Worm (Caenorhabditis elegans) whole organism, early embryonic: ENCODE data around the gene Y51A2B.8.
"Not testable (repeated sequence)": the region's sequence is repeated elsewhere in the genome, so short reads cannot be mapped to it uniquely, and the experiment has no call there.

ENCODE experiments used
- B0310.2 ChIP-seq: sonication (generic microtip); optimal IDR thresholded peaks from 2 replicates; lab custom pipeline; 2016; ENCODE audit warnings: mild to moderate bottlenecking, missing genetic modification characterization, missing compliant biosample characterization
- F13C5.2 ChIP-seq: sonication (generic microtip); optimal IDR thresholded peaks from 2 replicates; lab custom pipeline; 2017; ENCODE audit warnings: mild to moderate bottlenecking, missing genetic modification characterization, inconsistent platforms, missing compliant biosample characterization
- aly-1 ChIP-seq: sonication (generic microtip); optimal IDR thresholded peaks from 2 replicates; lab custom pipeline; 2016; ENCODE audit warnings: missing genetic modification characterization, missing compliant biosample characterization
- ama-1 ChIP-seq: fragments of 150-350 bp; optimal IDR thresholded peaks from 2 replicates; lab custom pipeline; 2014
- ceh-13 ChIP-seq: fragments of 200-800 bp; sonication (Bioruptor generic); optimal IDR thresholded peaks from 2 replicates; lab custom pipeline; 2018; ENCODE audit warnings: mild to moderate bottlenecking, missing genetic modification characterization, missing compliant biosample characterization
- ceh-36 ChIP-seq: sonication (generic microtip); optimal IDR thresholded peaks from 2 replicates; lab custom pipeline; 2016; ENCODE audit warnings: missing genetic modification characterization, inconsistent platforms, missing compliant biosample characterization
- ets-7 ChIP-seq: sonication (generic microtip); optimal IDR thresholded peaks from 2 replicates; lab custom pipeline; 2016; ENCODE audit warnings: missing genotype, missing genetic modification characterization, missing compliant biosample characterization
- flt-1 ChIP-seq: fragments of 200-800 bp; sonication (Bioruptor generic); IDR thresholded peaks from 2 replicates; pipeline ENCODE4 v1.3.6; 2022; ENCODE audit warnings: missing genetic modification characterization, missing compliant biosample characterization
- hmbx-1 ChIP-seq: sonication (generic microtip); optimal IDR thresholded peaks from 2 replicates; lab custom pipeline; 2016; ENCODE audit warnings: mild to moderate bottlenecking, missing genetic modification characterization, missing compliant biosample characterization
- hmg-4 ChIP-seq: fragments of 200-800 bp; sonication (Bioruptor generic); optimal IDR thresholded peaks from 2 replicates; lab custom pipeline; 2018; ENCODE audit warnings: mild to moderate bottlenecking, missing genetic modification characterization, missing compliant biosample characterization
- hnd-1 ChIP-seq: sonication (generic microtip); optimal IDR thresholded peaks from 2 replicates; lab custom pipeline; 2016; ENCODE audit warnings: missing genetic modification characterization, missing compliant biosample characterization
- pes-1 ChIP-seq: fragments of 200-800 bp; sonication (Bioruptor generic); IDR thresholded peaks from 2 replicates; pipeline ENCODE4 v1.3.6; 2022; ENCODE audit warnings: missing genetic modification reagents, missing genetic modification characterization, missing compliant biosample characterization
- scrt-1 ChIP-seq: fragments of 200-800 bp; sonication (Bioruptor generic); IDR thresholded peaks from 2 replicates; pipeline ENCODE4 v1.3.6; 2022; ENCODE audit warnings: missing genetic modification characterization, missing compliant biosample characterization
- sea-1 ChIP-seq: fragments of 200-800 bp; sonication (Bioruptor generic); conservative IDR thresholded peaks from 2 replicates; pipeline ENCODE4 v1.3.6; 2022; ENCODE audit warnings: missing genetic modification characterization, missing compliant biosample characterization
- tbx-11 ChIP-seq: fragments of 200-800 bp; sonication (Bioruptor generic); IDR thresholded peaks from 2 replicates; pipeline ENCODE4 v1.3.6; 2022; ENCODE audit warnings: missing genetic modification characterization, missing compliant biosample characterization
- tbx-37 ChIP-seq: fragments of 200-800 bp; sonication (Bioruptor generic); conservative IDR thresholded peaks from 2 replicates; pipeline ENCODE4 v1.3.6; 2022; ENCODE audit warnings: missing genetic modification reagents, missing genetic modification characterization, missing compliant biosample characterization
- tra-4 ChIP-seq: sonication (generic microtip); optimal IDR thresholded peaks from 2 replicates; lab custom pipeline; 2017; ENCODE audit warnings: missing genetic modification characterization, missing compliant biosample characterization

Y51A2B.8 gene

DNA sequence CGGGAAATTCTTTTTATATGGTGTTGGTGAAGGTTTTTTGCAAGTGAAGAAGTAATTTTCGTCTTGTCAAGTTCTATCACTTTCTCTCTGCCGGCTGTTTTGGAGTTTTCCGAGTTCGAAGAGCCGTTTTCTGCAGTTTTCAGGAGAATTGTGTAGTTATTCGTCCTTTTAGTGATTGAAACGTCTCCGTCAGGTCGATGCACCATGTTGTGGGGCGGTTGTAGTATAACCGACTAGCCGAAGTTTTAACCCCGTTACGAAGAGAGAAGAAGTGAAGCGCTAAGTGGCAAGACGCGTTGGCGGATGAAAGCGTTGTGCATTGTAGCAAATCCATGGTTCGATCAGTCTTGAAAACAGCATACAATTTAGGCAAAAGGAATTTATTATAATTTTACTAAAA, 23.8 kb downstream of the Y51A2B.8 start:
- TF ChIP-seq B0310.2 (no peak), sea-1 (GFP tag; lab: Robert Waterston, UW) (no peak), ceh-36 (tag; lab: Kevin White, UChicago) (no peak)

DNA sequence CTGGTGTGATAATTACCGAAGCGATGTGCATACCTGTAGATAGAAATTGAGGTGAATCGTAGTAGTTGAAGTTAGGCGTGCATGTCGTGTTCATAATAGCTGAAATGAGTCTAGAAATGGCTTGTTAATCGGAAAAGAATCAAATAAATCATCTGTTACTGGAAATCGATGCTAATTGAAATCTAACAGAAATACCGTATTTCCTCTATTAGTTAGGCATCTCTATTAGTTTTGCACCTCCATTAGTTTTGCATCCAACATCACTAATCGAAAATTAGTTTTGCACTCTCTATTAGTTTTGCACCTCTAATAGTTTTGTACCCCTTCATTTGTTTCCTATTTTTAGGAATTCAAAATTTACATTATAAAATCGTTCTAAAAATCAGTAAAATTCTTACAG, 25.8 kb downstream of the Y51A2B.8 start, which contains the start of gene srh-209:
srh-209 (minus strand) TSS at position 101 of the 400 bp plus-strand sequence.
- TF ChIP-seq hmg-4 (GFP tag; lab: Kevin White, UChicago); sea-1 (GFP tag; lab: Robert Waterston, UW); pes-1: not testable (repeated sequence)

DNA sequence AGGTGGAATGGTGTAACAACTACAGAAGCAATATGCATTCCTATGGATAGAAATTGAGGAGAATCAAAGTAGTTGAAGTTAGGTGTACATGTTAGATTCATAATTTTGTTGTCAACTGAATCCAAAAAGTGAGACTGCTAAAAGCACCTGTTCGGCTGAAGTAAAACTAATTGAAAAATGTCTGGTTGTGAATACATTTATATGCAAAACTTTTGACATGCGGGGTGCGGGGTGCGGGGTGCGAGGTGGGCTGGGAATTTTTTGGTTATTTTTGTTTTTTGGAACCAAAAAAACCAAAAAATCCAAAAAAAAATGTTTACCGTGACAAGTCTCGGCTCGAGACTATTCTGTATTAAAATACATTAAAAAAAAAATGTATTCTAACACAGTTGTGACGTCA, 31.2 kb downstream of the Y51A2B.8 start, which contains the start of gene srh-207:
srh-207 (minus strand) TSS at position 101 of the 400 bp plus-strand sequence.
- TF ChIP-seq sea-1 (GFP tag; lab: Robert Waterston, UW) (no peak), F13C5.2 (tag; lab: Kevin White, UChicago) (no peak)

DNA sequence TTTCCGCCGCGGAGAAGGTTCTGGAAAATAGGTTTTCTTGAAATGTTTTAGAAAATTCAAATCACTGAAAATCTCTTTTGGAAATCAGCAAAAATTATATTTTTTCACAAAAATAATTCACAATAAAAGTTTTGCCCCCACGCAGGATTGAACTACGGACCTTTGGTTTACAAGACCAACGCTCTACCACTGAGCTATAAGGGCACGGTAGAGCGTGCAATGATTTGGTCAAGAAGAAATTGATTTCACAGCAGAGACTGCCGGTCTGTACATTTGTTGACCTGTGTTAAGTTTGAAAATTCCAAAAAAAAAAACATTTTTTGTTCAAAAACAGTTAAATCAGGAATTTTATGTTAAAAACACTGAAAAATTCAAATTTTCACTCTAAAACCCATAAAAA, 33.4 kb downstream of the Y51A2B.8 start:
- no peak for TF ChIP-seq B0310.2
- no peak for TF ChIP-seq F13C5.2 (tag; lab: Kevin White, UChicago)
- TF ChIP-seq hmg-4 (GFP tag; lab: Kevin White, UChicago), result no peak
- TF ChIP-seq tra-4 (tag; lab: Kevin White, UChicago), result no peak
- no peak for TF ChIP-seq ceh-36 (tag; lab: Kevin White, UChicago)
- TF ChIP-seq tbx-37 (GFP tag; lab: Robert Waterston, UW), result no peak
- TF ChIP-seq tbx-11 (GFP tag; lab: Robert Waterston, UW), result no peak
- TF ChIP-seq ama-1 (lab: Kevin White, UChicago), result no peak
- no peak for TF ChIP-seq flt-1 (GFP tag; lab: Robert Waterston, UW)
- TF ChIP-seq ets-7 (tag; lab: Kevin White, UChicago), result no peak
- no peak for TF ChIP-seq hnd-1 (tag; lab: Kevin White, UChicago)
- no peak for TF ChIP-seq ceh-13
- no peak for TF ChIP-seq aly-1 (tag; lab: Kevin White, UChicago)

DNA sequence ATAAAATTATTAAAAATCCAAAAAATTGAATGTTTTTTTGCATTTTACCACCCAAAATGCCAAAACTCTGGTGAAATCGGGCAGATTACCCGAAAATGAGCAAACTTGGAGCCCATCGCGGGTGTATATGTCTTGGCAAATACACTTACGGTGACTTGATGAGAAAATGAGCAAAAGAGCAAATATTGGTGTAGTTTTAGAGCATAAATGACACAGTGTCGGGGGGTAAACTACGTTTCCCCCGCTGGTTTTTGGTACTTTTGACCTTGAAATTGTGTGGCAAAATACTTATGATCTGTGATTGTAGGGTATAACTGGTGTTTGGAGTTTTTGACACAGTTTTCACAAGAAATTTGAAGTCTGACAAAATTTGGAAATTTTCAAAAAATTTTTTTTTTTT, 34.0 kb downstream of the Y51A2B.8 start, which contains the start of gene ZK262.2:
ZK262.2 (minus strand) TSS at position 101 of the 400 bp plus-strand sequence.
- TF ChIP-seq tra-4 (tag; lab: Kevin White, UChicago) (no peak), hmg-4 (GFP tag; lab: Kevin White, UChicago) (no peak), tbx-11 (GFP tag; lab: Robert Waterston, UW) (no peak), hnd-1 (tag; lab: Kevin White, UChicago) (no peak), pes-1 (no peak), tbx-37 (GFP tag; lab: Robert Waterston, UW) (no peak), hmbx-1 (tag; lab: Kevin White, UChicago) (no peak), ama-1 (lab: Kevin White, UChicago) (no peak), sea-1 (GFP tag; lab: Robert Waterston, UW) (no peak)

DNA sequence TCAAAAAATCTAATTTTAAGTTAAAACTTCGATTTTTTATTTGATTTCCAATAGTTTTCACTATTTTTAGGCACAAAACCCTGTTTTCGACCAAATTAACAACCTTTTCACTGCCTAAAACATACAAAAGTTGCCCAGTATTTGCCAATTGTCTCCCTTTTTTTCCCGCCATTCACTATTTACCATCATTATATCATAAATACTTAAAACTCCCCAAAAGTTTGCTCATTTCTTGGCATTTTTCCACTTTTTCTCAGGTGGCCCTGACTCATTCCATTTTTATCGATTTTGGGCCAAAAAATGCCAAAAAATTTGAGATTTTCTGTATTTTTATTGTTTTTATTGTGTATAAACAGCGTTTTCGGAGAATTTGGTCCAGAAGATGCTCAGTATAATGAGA, 35.1 kb downstream of the Y51A2B.8 start, which contains the start of gene txt-8:
txt-8 (plus strand) TSS at position 301 of the 400 bp plus-strand sequence.
- TF ChIP-seq ceh-36 (tag; lab: Kevin White, UChicago) (no peak), tbx-11 (GFP tag; lab: Robert Waterston, UW) (no peak), ama-1 (lab: Kevin White, UChicago) (no peak)

DNA sequence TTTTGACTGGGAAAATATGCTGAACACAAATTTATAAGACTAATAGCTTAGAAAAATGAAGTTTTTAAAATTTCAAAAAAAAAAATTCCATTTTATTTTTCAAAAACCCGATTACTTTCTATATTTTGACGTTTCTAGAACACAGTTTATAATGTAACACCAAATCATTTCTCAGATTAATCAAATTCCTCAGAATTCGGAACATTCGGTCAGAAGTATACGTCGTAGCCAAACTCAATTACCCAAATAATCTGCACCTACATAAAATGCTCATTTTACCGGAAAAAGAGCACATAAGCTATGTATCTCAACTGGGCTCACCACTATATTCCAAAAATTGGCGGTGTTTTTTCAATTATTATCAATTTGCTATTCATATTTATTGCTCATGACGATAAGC, 41.9 kb downstream of the Y51A2B.8 start, which contains the start of gene srj-26:
srj-26 (plus strand) TSS at position 301 of the 400 bp plus-strand sequence.
- TF ChIP-seq tbx-37 (GFP tag; lab: Robert Waterston, UW) (no peak), F13C5.2 (tag; lab: Kevin White, UChicago) (no peak), sea-1 (GFP tag; lab: Robert Waterston, UW) (no peak), hmg-4 (GFP tag; lab: Kevin White, UChicago) (no peak), ceh-13 (no peak), B0310.2 (no peak), ceh-36 (tag; lab: Kevin White, UChicago) (no peak), hmbx-1 (tag; lab: Kevin White, UChicago) (no peak), tbx-11 (GFP tag; lab: Robert Waterston, UW) (no peak), ama-1 (lab: Kevin White, UChicago) (no peak), scrt-1 (GFP tag; lab: Robert Waterston, UW) (no peak), tra-4 (tag; lab: Kevin White, UChicago) (no peak), pes-1 (no peak), aly-1 (tag; lab: Kevin White, UChicago) (no peak), flt-1 (GFP tag; lab: Robert Waterston, UW) (no peak), hnd-1 (tag; lab: Kevin White, UChicago) (no peak), ets-7 (tag; lab: Kevin White, UChicago) (no peak)

DNA sequence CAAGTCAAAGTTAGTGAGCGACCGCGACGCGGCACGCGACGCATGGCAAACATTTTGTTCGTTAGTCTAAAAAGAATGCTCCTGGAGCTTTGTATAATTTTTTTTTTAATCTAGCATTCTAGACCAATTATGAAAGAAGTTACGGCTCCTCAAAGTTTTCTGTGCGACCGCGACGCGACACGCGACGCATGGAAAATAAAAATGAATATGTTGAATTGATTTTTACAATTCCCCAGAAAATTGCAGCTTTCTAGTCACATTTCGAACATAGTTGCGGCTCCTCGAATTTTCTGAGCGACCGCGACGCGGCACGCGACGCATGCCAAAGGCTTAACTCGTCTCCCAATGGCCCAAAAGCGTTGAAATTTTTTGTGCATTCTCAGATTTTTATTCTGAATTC, 45.6 kb downstream of the Y51A2B.8 start, which contains the start of gene ZK262.4:
ZK262.4 (minus strand) TSS at position 101 of the 400 bp plus-strand sequence.
- TF ChIP-seq tbx-11 (GFP tag; lab: Robert Waterston, UW), result no peak
- no peak for TF ChIP-seq hmg-4 (GFP tag; lab: Kevin White, UChicago)
- TF ChIP-seq tbx-37 (GFP tag; lab: Robert Waterston, UW), result no peak
- TF ChIP-seq B0310.2, result no peak
